Worm (Caenorhabditis elegans) whole organism, young adult: Measurements from ENCODE around the gene lrr-1.

ENCODE experiments used
- B0019.2 ChIP-seq: fragments of 200-800 bp; sonication (Bioruptor generic); conservative IDR thresholded peaks from 2 replicates; pipeline ENCODE4 v1.3.6; 2022; ENCODE audit warnings: missing genetic modification reagents, missing genetic modification characterization, missing compliant biosample characterization
- B0035.1 ChIP-seq: sonication (generic microtip); optimal IDR thresholded peaks from 2 replicates; lab custom pipeline; 2016; ENCODE audit warnings: missing genetic modification characterization, mild to moderate bottlenecking, missing compliant biosample characterization, missing genotype, missing genetic modification reagents
- B0336.3 ChIP-seq: fragments of 200-800 bp; sonication (Bioruptor generic); IDR thresholded peaks from 2 replicates; pipeline ENCODE4 v1.3.6; 2022; ENCODE audit warnings: missing genetic modification characterization, missing compliant biosample characterization
- C06A6.2 ChIP-seq: fragments of 200-800 bp; sonication (Bioruptor generic); conservative IDR thresholded peaks from 2 replicates; pipeline ENCODE4 v1.3.6; 2022; ENCODE audit warnings: missing genetic modification characterization, missing compliant biosample characterization
- C17E4.6 ChIP-seq: fragments of 200-800 bp; sonication (Bioruptor generic); IDR thresholded peaks from 2 replicates; pipeline ENCODE4 v1.3.6; 2022; ENCODE audit warnings: missing genetic modification reagents, missing genetic modification characterization, missing compliant biosample characterization
- F52B5.7 ChIP-seq: sonication (generic microtip); optimal IDR thresholded peaks from 2 replicates; lab custom pipeline; 2016; ENCODE audit warnings: mild to moderate bottlenecking, missing genetic modification characterization, missing compliant biosample characterization
- F55B11.4 ChIP-seq: sonication (generic microtip); optimal IDR thresholded peaks from 2 replicates; lab custom pipeline; 2016; ENCODE audit warnings: missing compliant biosample characterization, missing genetic modification characterization, borderline replicate concordance; ENCODE audit not compliant: insufficient read depth
- K11D2.4 ChIP-seq: fragments of 200-800 bp; sonication (Bioruptor generic); IDR thresholded peaks from 2 replicates; pipeline ENCODE4 v1.3.6; 2022; ENCODE audit warnings: missing genetic modification reagents, missing genetic modification characterization, missing compliant biosample characterization
- T07F8.4 ChIP-seq: sonication (generic microtip); optimal IDR thresholded peaks from 2 replicates; lab custom pipeline; 2016; ENCODE audit warnings: mild to moderate bottlenecking, missing genetic modification characterization, moderate library complexity, missing compliant biosample characterization
- akir-1 ChIP-seq: fragments of 200-800 bp; sonication (Bioruptor generic); optimal IDR thresholded peaks from 2 replicates; lab custom pipeline; 2018; ENCODE audit warnings: mild to moderate bottlenecking, missing genetic modification characterization, moderate library complexity, missing compliant biosample characterization
- ama-1 ChIP-seq, 3 experiments: fragments of 150-350 bp in 1 of 3; sonication (generic microtip) in 2 of 3; optimal IDR thresholded peaks; 2 replicates each; lab custom pipeline; 2014 to 2018; ENCODE audit warnings: missing biosample characterization in 2 of 3, missing genetic modification characterization in 2 of 3, missing genetic modification reagents in 2 of 3
- atf-7 ChIP-seq: sonication (generic microtip); optimal IDR thresholded peaks from 2 replicates; lab custom pipeline; 2017; ENCODE audit warnings: mild to moderate bottlenecking, missing genetic modification characterization, missing compliant biosample characterization
- attf-3 ChIP-seq: fragments of 200-800 bp; sonication (Bioruptor generic); conservative IDR thresholded peaks from 2 replicates; pipeline ENCODE4 v1.3.6; 2022; ENCODE audit warnings: missing genetic modification reagents, missing genetic modification characterization, missing compliant biosample characterization
- attf-6 ChIP-seq: fragments of 200-800 bp; sonication (Bioruptor generic); IDR thresholded peaks from 2 replicates; pipeline ENCODE4 v1.3.6; 2022; ENCODE audit warnings: missing genetic modification reagents, missing genetic modification characterization, missing compliant biosample characterization
- bed-2 ChIP-seq: fragments of 200-800 bp; sonication (Bioruptor generic); IDR thresholded peaks from 2 replicates; pipeline ENCODE4 v1.3.6; 2022; ENCODE audit warnings: missing genetic modification reagents, missing genetic modification characterization, missing compliant biosample characterization
- ccch-3 ChIP-seq: fragments of 200-800 bp; sonication (Bioruptor generic); optimal IDR thresholded peaks from 2 replicates; lab custom pipeline; 2018; ENCODE audit warnings: mild to moderate bottlenecking, missing genetic modification characterization, missing compliant biosample characterization
- ceh-27 ChIP-seq: fragments of 200-800 bp; sonication (Bioruptor generic); optimal IDR thresholded peaks from 2 replicates; lab custom pipeline; 2018; ENCODE audit warnings: mild to moderate bottlenecking, missing genetic modification characterization, moderate library complexity, missing compliant biosample characterization
- ceh-91 ChIP-seq: fragments of 200-800 bp; sonication (Bioruptor generic); IDR thresholded peaks from 2 replicates; pipeline ENCODE4 v1.3.6; 2022; ENCODE audit warnings: missing genetic modification reagents, missing genetic modification characterization, missing compliant biosample characterization
- dox-1 ChIP-seq: fragments of 200-800 bp; sonication (Bioruptor generic); IDR thresholded peaks from 2 replicates; pipeline ENCODE4 v1.3.6; 2022; ENCODE audit warnings: missing genetic modification reagents, missing genetic modification characterization, missing compliant biosample characterization
- dpff-1 ChIP-seq: sonication (generic microtip); optimal IDR thresholded peaks from 2 replicates; lab custom pipeline; 2017; ENCODE audit warnings: mild to moderate bottlenecking, missing genetic modification characterization, missing compliant biosample characterization
- egl-18 ChIP-seq: fragments of 200-800 bp; sonication (Bioruptor generic); IDR thresholded peaks from 2 replicates; pipeline ENCODE4 v1.3.6; 2022; ENCODE audit warnings: missing genetic modification reagents, missing genetic modification characterization, missing compliant biosample characterization
- hlh-12 ChIP-seq: sonication (generic microtip); optimal IDR thresholded peaks from 2 replicates; lab custom pipeline; 2016; ENCODE audit warnings: missing genetic modification characterization, missing compliant biosample characterization
- hrde-1 ChIP-seq: sonication (generic microtip); optimal IDR thresholded peaks from 2 replicates; lab custom pipeline; 2016; ENCODE audit warnings: missing genetic modification characterization, mild to moderate bottlenecking, missing compliant biosample characterization, moderate library complexity, missing genotype, missing genetic modification reagents, borderline replicate concordance
- lin-26 ChIP-seq: fragments of 200-800 bp; sonication (Bioruptor generic); IDR thresholded peaks from 2 replicates; pipeline ENCODE4 v1.3.6; 2022; ENCODE audit warnings: missing genetic modification reagents, missing genetic modification characterization, missing compliant biosample characterization
- lin-54 ChIP-seq: fragments of 200-800 bp; sonication (Bioruptor generic); optimal IDR thresholded peaks from 2 replicates; lab custom pipeline; 2018; ENCODE audit warnings: mild to moderate bottlenecking, missing genetic modification characterization, missing compliant biosample characterization
- lir-1 ChIP-seq: fragments of 200-800 bp; sonication (Bioruptor generic); conservative IDR thresholded peaks from 2 replicates; pipeline ENCODE4 v1.3.6; 2022; ENCODE audit warnings: missing genetic modification reagents, missing genetic modification characterization, missing compliant biosample characterization
- madf-8 ChIP-seq: fragments of 200-800 bp; sonication (Bioruptor generic); conservative IDR thresholded peaks from 2 replicates; pipeline ENCODE4 v1.3.6; 2022; ENCODE audit warnings: missing genetic modification reagents, missing genetic modification characterization, missing compliant biosample characterization
- mcd-1 ChIP-seq: fragments of 200-800 bp; sonication (Bioruptor generic); IDR thresholded peaks from 2 replicates; pipeline ENCODE4 v1.3.6; 2022; ENCODE audit warnings: missing genetic modification reagents, missing genetic modification characterization, missing compliant biosample characterization
- mxl-1 ChIP-seq: sonication (generic microtip); optimal IDR thresholded peaks from 2 replicates; lab custom pipeline; 2016; ENCODE audit warnings: missing genetic modification characterization, missing compliant biosample characterization
- nfyb-1 ChIP-seq: fragments of 200-800 bp; sonication (Bioruptor generic); IDR thresholded peaks from 2 replicates; pipeline ENCODE4 v1.3.6; 2022; ENCODE audit warnings: missing genetic modification reagents, missing genetic modification characterization, missing compliant biosample characterization
- nhr-179 ChIP-seq: sonication (generic microtip); optimal IDR thresholded peaks from 2 replicates; lab custom pipeline; 2016; ENCODE audit warnings: mild to moderate bottlenecking, missing genetic modification characterization, missing compliant biosample characterization
- pbrm-1 ChIP-seq: fragments of 200-800 bp; sonication (Bioruptor generic); IDR thresholded peaks from 2 replicates; pipeline ENCODE4 v1.3.6; 2022; ENCODE audit warnings: missing genetic modification reagents, missing genetic modification characterization, missing compliant biosample characterization
- pha-4 ChIP-seq: fragments of 150-350 bp; sonication (generic microtip); optimal IDR thresholded peaks from 2 replicates; lab custom pipeline; 2014; ENCODE audit warnings: missing biosample characterization, missing genetic modification reagents, missing genetic modification characterization
- rcor-1 ChIP-seq: fragments of 200-800 bp; sonication (Bioruptor generic); IDR thresholded peaks from 2 replicates; pipeline ENCODE4 v1.3.6; 2022; ENCODE audit warnings: missing genetic modification reagents, missing genetic modification characterization, missing compliant biosample characterization
- sea-2 ChIP-seq: fragments of 200-800 bp; sonication (Bioruptor generic); IDR thresholded peaks from 2 replicates; pipeline ENCODE4 v1.3.6; 2022; ENCODE audit warnings: missing genetic modification characterization, missing compliant biosample characterization
- snpc-1.3 ChIP-seq: sonication (generic microtip); optimal IDR thresholded peaks from 2 replicates; lab custom pipeline; 2017; ENCODE audit warnings: missing genetic modification characterization, mild to moderate bottlenecking, missing compliant biosample characterization, antibody characterized with exemption, moderate library complexity, missing genotype, missing genetic modification reagents; ENCODE audit not compliant: insufficient read depth
- snpc-3.4 ChIP-seq: sonication (generic microtip); optimal IDR thresholded peaks from 2 replicates; lab custom pipeline; 2017; ENCODE audit warnings: missing genetic modification characterization, mild to moderate bottlenecking, missing compliant biosample characterization, antibody characterized with exemption, moderate library complexity, missing genotype, missing genetic modification reagents
- snpc-4 ChIP-seq, 5 experiments: fragments of 150-350 bp in 1 of 5; sonication (generic microtip) in 4 of 5; optimal IDR thresholded peaks; 2 replicates each; lab custom pipeline; 2014 to 2018; ENCODE audit warnings: missing genetic modification characterization in 5 of 5, missing biosample characterization in 3 of 5, antibody characterized with exemption in 2 of 5, mild to moderate bottlenecking in 2 of 5, missing compliant biosample characterization in 2 of 5, missing genotype in 2 of 5, moderate library complexity in 2 of 5, missing genetic modification reagents in 1 of 5
- somi-1 ChIP-seq: fragments of 200-800 bp; sonication (Bioruptor generic); optimal IDR thresholded peaks from 2 replicates; lab custom pipeline; 2018; ENCODE audit warnings: mild to moderate bottlenecking, missing genetic modification characterization, missing compliant biosample characterization
- tbp1 ChIP-seq: fragments of 200-800 bp; sonication (Bioruptor generic); optimal IDR thresholded peaks from 2 replicates; lab custom pipeline; 2018; ENCODE audit warnings: mild to moderate bottlenecking, missing genetic modification characterization, missing compliant biosample characterization
- unc-130 ChIP-seq: sonication (generic microtip); optimal IDR thresholded peaks from 2 replicates; lab custom pipeline; 2016; ENCODE audit warnings: missing genetic modification reagents, missing genetic modification characterization, missing compliant biosample characterization
- unc-62 ChIP-seq: fragments of 150-350 bp; optimal IDR thresholded peaks from 2 replicates; lab custom pipeline; 2014; ENCODE audit warnings: missing biosample characterization, missing genetic modification reagents, missing genetic modification characterization
- xnd-1 ChIP-seq: sonication (generic microtip); optimal IDR thresholded peaks from 2 replicates; lab custom pipeline; 2016; ENCODE audit warnings: missing genotype, missing genetic modification reagents, missing genetic modification characterization, missing compliant biosample characterization
- ztf-18 ChIP-seq: sonication (generic microtip); optimal IDR thresholded peaks from 2 replicates; lab custom pipeline; 2016; ENCODE audit warnings: missing genotype, mild to moderate bottlenecking, missing genetic modification characterization, missing compliant biosample characterization
- ztf-26 ChIP-seq: sonication (generic microtip); optimal IDR thresholded peaks from 2 replicates; lab custom pipeline; 2017; ENCODE audit warnings: missing genetic modification characterization, missing compliant biosample characterization
- ztf-6 ChIP-seq: fragments of 200-800 bp; sonication (Bioruptor generic); IDR thresholded peaks from 2 replicates; pipeline ENCODE4 v1.3.6; 2022; ENCODE audit warnings: missing genetic modification reagents, missing genetic modification characterization, missing compliant biosample characterization

Gene lrr-1

DNA sequence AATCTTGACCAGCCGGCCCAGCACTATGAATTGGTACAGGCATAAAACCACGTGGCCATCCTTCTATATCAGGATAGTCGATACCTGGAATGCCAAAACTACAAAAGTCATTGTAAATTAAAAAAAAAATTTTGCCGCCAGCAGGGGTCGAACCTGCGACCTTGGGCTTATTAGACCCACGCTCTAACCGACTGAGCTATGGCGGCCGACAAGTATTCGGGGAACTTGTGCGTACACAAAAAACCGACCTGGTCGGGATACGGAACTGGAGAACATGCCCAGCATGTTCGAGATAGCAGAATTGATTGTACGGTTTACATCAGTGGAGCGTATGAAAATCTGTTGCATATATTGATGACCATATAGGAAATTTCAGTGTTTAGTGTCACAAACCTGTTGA lies 21.1 kb upstream of the lrr-1 start (continued):
- no peak for TF ChIP-seq ccch-3 (GFP tag; lab: Kevin White, UChicago)
- TF ChIP-seq ztf-26, result peak; percentile 63
- TF ChIP-seq snpc-1.3 (tag; lab: Kevin White, UChicago), result peak; percentile 18
- TF ChIP-seq atf-7, result peak; percentile 8
- TF ChIP-seq B0019.2 (GFP tag; lab: Robert Waterston, UW), result 0 out of 2 replicates have a peak, but pooled peaks have one; percentile 43
- peak; percentile 17 for TF ChIP-seq T07F8.4 (tag; lab: Kevin White, UChicago)
- no peak for TF ChIP-seq F52B5.7 (tag; lab: Kevin White, UChicago)
- peak; percentile 63 for TF ChIP-seq C06A6.2 (GFP tag; lab: Robert Waterston, UW)
- TF ChIP-seq dpff-1 (tag; lab: Kevin White, UChicago), result no peak
- 0 out of 2 replicates have a peak, but pooled peaks have one; percentile 48 for TF ChIP-seq attf-3
- no peak for TF ChIP-seq egl-18 (GFP tag; lab: Robert Waterston, UW)
- TF ChIP-seq tbp1 (GFP tag; lab: Kevin White, UChicago), result peak; percentile 99
- TF ChIP-seq xnd-1 (tag; lab: Kevin White, UChicago), result peak; percentile 2

- TF ChIP-seq B0336.3 (GFP tag; lab: Robert Waterston, UW) (peak; percentile 89), K11D2.4 (GFP tag; lab: Robert Waterston, UW) (0 out of 2 replicates have a peak, but pooled peaks have one; percentile 40), mcd-1 (peak; percentile 57), mxl-1 (no peak), hrde-1 (tag; lab: Kevin White, UChicago) (peak; percentile 33), lin-26 (GFP tag; lab: Robert Waterston, UW) (0 out of 2 replicates have a peak, but pooled peaks have one; percentile 13), somi-1 (GFP tag; lab: Kevin White, UChicago) (no peak), bed-2 (GFP tag; lab: Robert Waterston, UW) (no peak), unc-130 (peak; percentile 9), ceh-91 (GFP tag; lab: Robert Waterston, UW) (no peak), ztf-6 (GFP tag; lab: Robert Waterston, UW) (no peak), C17E4.6 (GFP tag; lab: Robert Waterston, UW) (no peak), pbrm-1 (GFP tag; lab: Robert Waterston, UW) (peak; percentile 50; the same call in 1 of the 2 replicates), T07F8.4 (tag; lab: Kevin White, UChicago) (no peak), B0035.1 (tag; lab: Kevin White, UChicago) (no peak), ceh-27 (GFP tag; lab: Kevin White, UChicago) (no peak), snpc-3.4 (tag; lab: Kevin White, UChicago) (no peak), ama-1 (optimal IDR thresholded peaks at IDR 0.05; lab: Kevin White, UChicago) (no peak), ama-1 (GFP tag; optimal IDR thresholded peaks at IDR 0.05; lab: Kevin White, UChicago) (no peak), snpc-4 (GFP tag; optimal IDR thresholded peaks at IDR 0.05; lab: Kevin White, UChicago) (no peak), snpc-4 (tag; optimal IDR thresholded peaks at IDR 0.05; lab: Kevin White, UChicago) (peak in 1 of 4 experiments; percentile 73), atf-7 (no peak), akir-1 (GFP tag; lab: Kevin White, UChicago) (no peak), nfyb-1 (GFP tag; lab: Robert Waterston, UW) (no peak), F55B11.4 (tag; lab: Kevin White, UChicago) (no peak), tbp1 (GFP tag; lab: Kevin White, UChicago) (no peak), attf-6 (GFP tag; lab: Robert Waterston, UW) (0 out of 2 replicates have a peak, but pooled peaks have one; percentile 48), ztf-18 (tag; lab: Kevin White, UChicago) (no peak), lir-1 (0 out of 2 replicates have a peak, but pooled peaks have one; percentile 8), unc-62 (no peak), sea-2 (GFP tag; lab: Robert Waterston, UW) (no peak), nhr-179 (no peak), pha-4 (no peak), rcor-1 (GFP tag; lab: Robert Waterston, UW) (peak; percentile 49; the same call in 1 of the 2 replicates), madf-8 (GFP tag; lab: Robert Waterston, UW) (no peak), hlh-12 (tag; lab: Kevin White, UChicago) (no peak), dox-1 (no peak), lin-54 (GFP tag; lab: Kevin White, UChicago) (peak; percentile 35)
Measured at ce11 chrII:5056254-5056653, 20.0 kb upstream of the lrr-1 start.
